Worm (Caenorhabditis elegans): Measurements from ENCODE around the gene lipl-1.

DNA sequence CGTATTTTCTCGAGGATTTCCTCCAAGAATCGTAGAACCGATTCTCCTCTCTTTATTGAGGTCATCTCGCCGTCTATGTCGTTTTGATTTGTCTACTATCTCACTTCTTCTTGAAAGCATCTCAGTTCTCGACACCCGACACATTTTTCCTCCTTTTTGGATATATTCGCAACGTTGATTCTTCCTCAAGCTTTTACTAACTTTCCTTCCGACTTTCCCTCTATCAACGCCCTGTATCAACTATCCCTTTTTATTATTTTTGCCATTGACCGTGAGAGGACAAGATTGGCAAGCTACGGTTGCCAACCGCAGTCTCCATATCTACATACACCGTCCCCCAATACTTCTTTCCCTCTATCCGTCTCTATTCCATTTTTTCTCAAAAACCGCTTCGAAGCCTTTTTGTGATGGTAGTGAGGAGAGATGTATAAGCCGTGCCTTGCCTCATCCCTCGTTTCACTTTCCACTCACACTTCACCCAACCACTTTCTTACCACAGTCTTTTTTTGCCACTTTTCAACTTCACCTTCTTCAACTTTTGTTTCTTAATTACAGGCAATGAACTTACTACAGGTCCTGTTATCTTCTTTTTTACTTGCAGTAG is 9.2 kb downstream of the lipl-1 start, which contains the start of gene T16G1.2:
- no peak for TF ChIP-seq T26A5.8 (tag; optimal IDR thresholded peaks at IDR 0.05)
- no peak for TF ChIP-seq Y79H2A.3 (GFP tag; conservative IDR thresholded peaks at IDR 0.05)
- no peak for TF ChIP-seq fkh-3 (tag; optimal IDR thresholded peaks at IDR 0.05)
- TF ChIP-seq chd-7 (tag; optimal IDR thresholded peaks at IDR 0.05), result no peak
- no peak for TF ChIP-seq ceh-58 (GFP tag; IDR thresholded peaks at IDR 0.05)
- no peak for TF ChIP-seq C17E4.6 (GFP tag; IDR thresholded peaks at IDR 0.05)
